Worm (Caenorhabditis elegans) whole organism, young adult: ENCODE data around the gene moc-5.
A peak's percentile ranks its signal among the peaks of the same experiment; 100 is the strongest.

Experiments used
- B0035.1 ChIP-seq: sonication (generic microtip); optimal IDR thresholded peaks from 2 replicates; lab custom pipeline; 2016; ENCODE audit warnings: missing genetic modification characterization, mild to moderate bottlenecking, missing compliant biosample characterization, missing genotype, missing genetic modification reagents
- B0261.1 ChIP-seq: sonication (generic microtip); optimal IDR thresholded peaks from 2 replicates; lab custom pipeline; 2016; ENCODE audit warnings: mild to moderate bottlenecking, missing genetic modification characterization, moderate library complexity, missing compliant biosample characterization
- F33H1.4 ChIP-seq: fragments of 200-800 bp; sonication (Bioruptor generic); IDR thresholded peaks from 2 replicates; pipeline ENCODE4 v1.3.6; 2022; ENCODE audit warnings: missing genetic modification reagents, missing genetic modification characterization, missing compliant biosample characterization
- F37B4.10 ChIP-seq: fragments of 200-800 bp; sonication (Bioruptor generic); IDR thresholded peaks from 2 replicates; pipeline ENCODE4 v1.3.6; 2022; ENCODE audit warnings: missing genetic modification characterization, missing compliant biosample characterization
- F49E8.2 ChIP-seq: sonication (generic microtip); optimal IDR thresholded peaks from 3 replicates; lab custom pipeline; 2017; ENCODE audit warnings: missing genetic modification characterization, mild to moderate bottlenecking, missing compliant biosample characterization, antibody characterized with exemption, moderate library complexity; ENCODE audit not compliant: insufficient read depth
- F55B11.4 ChIP-seq: sonication (generic microtip); optimal IDR thresholded peaks from 2 replicates; lab custom pipeline; 2016; ENCODE audit warnings: missing compliant biosample characterization, missing genetic modification characterization, borderline replicate concordance; ENCODE audit not compliant: insufficient read depth
- F57C9.4 ChIP-seq: sonication (generic microtip); optimal IDR thresholded peaks from 2 replicates; lab custom pipeline; 2017; ENCODE audit warnings: mild to moderate bottlenecking, missing genetic modification characterization, missing compliant biosample characterization
- K11D2.4 ChIP-seq: fragments of 200-800 bp; sonication (Bioruptor generic); IDR thresholded peaks from 2 replicates; pipeline ENCODE4 v1.3.6; 2022; ENCODE audit warnings: missing genetic modification reagents, missing genetic modification characterization, missing compliant biosample characterization
- Y53G8AR.9 ChIP-seq: fragments of 200-800 bp; sonication (Bioruptor generic); conservative IDR thresholded peaks from 2 replicates; pipeline ENCODE4 v1.3.6; 2022; ENCODE audit warnings: missing genetic modification reagents, missing genetic modification characterization, missing compliant biosample characterization
- Y79H2A.3 ChIP-seq: fragments of 200-800 bp; sonication (Bioruptor generic); conservative IDR thresholded peaks from 2 replicates; pipeline ENCODE4 v1.3.6; 2022; ENCODE audit warnings: missing genetic modification reagents, missing genetic modification characterization, missing compliant biosample characterization
- atf-7 ChIP-seq: sonication (generic microtip); optimal IDR thresholded peaks from 2 replicates; lab custom pipeline; 2017; ENCODE audit warnings: mild to moderate bottlenecking, missing genetic modification characterization, missing compliant biosample characterization
- athp-1 ChIP-seq: sonication (generic microtip); optimal IDR thresholded peaks from 2 replicates; lab custom pipeline; 2017; ENCODE audit warnings: mild to moderate bottlenecking, missing genetic modification characterization, missing compliant biosample characterization
- attf-5 ChIP-seq: fragments of 200-800 bp; sonication (Bioruptor generic); optimal IDR thresholded peaks from 2 replicates; lab custom pipeline; 2018; ENCODE audit warnings: mild to moderate bottlenecking, missing genetic modification characterization, missing compliant biosample characterization
- attf-6 ChIP-seq: fragments of 200-800 bp; sonication (Bioruptor generic); IDR thresholded peaks from 2 replicates; pipeline ENCODE4 v1.3.6; 2022; ENCODE audit warnings: missing genetic modification reagents, missing genetic modification characterization, missing compliant biosample characterization
- bed-1 ChIP-seq: fragments of 200-800 bp; sonication (Bioruptor generic); IDR thresholded peaks from 2 replicates; pipeline ENCODE4 v1.3.6; 2022; ENCODE audit warnings: missing genetic modification reagents, missing genetic modification characterization, missing compliant biosample characterization
- cebp-1 ChIP-seq, 2 experiments: fragments of 200-800 bp in 1 of 2; sonication (Bioruptor generic) in 1 of 2; sonication (generic microtip) in 1 of 2; IDR thresholded peaks in 1 of 2; optimal IDR thresholded peaks in 1 of 2; 2 replicates each; pipeline versions ENCODE4 v1.3.6 to Lab custom; 2017 to 2022; ENCODE audit warnings: missing compliant biosample characterization in 2 of 2, missing genetic modification characterization in 2 of 2, mild to moderate bottlenecking in 1 of 2, missing genetic modification reagents in 1 of 2, moderate library complexity in 1 of 2
- cebp-2 ChIP-seq: fragments of 200-800 bp; sonication (Bioruptor generic); IDR thresholded peaks from 2 replicates; pipeline ENCODE4 v1.3.6; 2022; ENCODE audit warnings: missing genetic modification characterization, missing compliant biosample characterization
- ceh-58 ChIP-seq: fragments of 200-800 bp; sonication (Bioruptor generic); IDR thresholded peaks from 2 replicates; pipeline ENCODE4 v1.3.6; 2022; ENCODE audit warnings: missing genetic modification characterization, missing compliant biosample characterization
- ceh-91 ChIP-seq: fragments of 200-800 bp; sonication (Bioruptor generic); IDR thresholded peaks from 2 replicates; pipeline ENCODE4 v1.3.6; 2022; ENCODE audit warnings: missing genetic modification reagents, missing genetic modification characterization, missing compliant biosample characterization
- chd-7 ChIP-seq: sonication (generic microtip); optimal IDR thresholded peaks from 2 replicates; lab custom pipeline; 2016; ENCODE audit warnings: mild to moderate bottlenecking, missing genetic modification characterization, moderate library complexity, missing compliant biosample characterization
- dpl-1 ChIP-seq: fragments of 150-350 bp; optimal IDR thresholded peaks from 2 replicates; lab custom pipeline; 2014; ENCODE audit warnings: missing biosample characterization, missing genetic modification reagents, missing genetic modification characterization
- ekl-4 ChIP-seq: fragments of 200-800 bp; sonication (Bioruptor generic); IDR thresholded peaks from 2 replicates; pipeline ENCODE4 v1.3.6; 2022; ENCODE audit warnings: missing genetic modification reagents, missing genetic modification characterization, missing compliant biosample characterization
- him-1 ChIP-seq: sonication (generic microtip); optimal IDR thresholded peaks from 2 replicates; lab custom pipeline; 2016; ENCODE audit warnings: missing genotype, missing genetic modification reagents, missing genetic modification characterization, missing compliant biosample characterization
- hsf-1 ChIP-seq: fragments of 200-800 bp; sonication (Bioruptor generic); IDR thresholded peaks from 2 replicates; pipeline ENCODE4 v1.3.6; 2022; ENCODE audit warnings: missing genetic modification reagents, missing genetic modification characterization, missing compliant biosample characterization
- lag-1 ChIP-seq: fragments of 200-800 bp; sonication (Bioruptor generic); IDR thresholded peaks from 2 replicates; pipeline ENCODE4 v1.3.6; 2022; ENCODE audit warnings: missing genetic modification reagents, missing genetic modification characterization, missing compliant biosample characterization
- lin-35 ChIP-seq, 3 experiments: fragments of 150-350 bp in 2 of 3; sonication (generic microtip) in 1 of 3; optimal IDR thresholded peaks; 2 replicates each; lab custom pipeline; 2014 to 2018; ENCODE audit warnings: missing biosample characterization in 3 of 3, missing genetic modification characterization in 3 of 3, missing genetic modification reagents in 3 of 3
- lin-40 ChIP-seq: sonication (generic microtip); optimal IDR thresholded peaks from 2 replicates; lab custom pipeline; 2016; ENCODE audit warnings: missing genetic modification characterization, mild to moderate bottlenecking, missing compliant biosample characterization, missing genotype, missing genetic modification reagents
- lin-54 ChIP-seq: fragments of 200-800 bp; sonication (Bioruptor generic); optimal IDR thresholded peaks from 2 replicates; lab custom pipeline; 2018; ENCODE audit warnings: mild to moderate bottlenecking, missing genetic modification characterization, missing compliant biosample characterization
- lsl-1 ChIP-seq: fragments of 200-800 bp; sonication (Bioruptor generic); optimal IDR thresholded peaks from 2 replicates; lab custom pipeline; 2018; ENCODE audit warnings: mild to moderate bottlenecking, missing genetic modification characterization, moderate library complexity, missing compliant biosample characterization
- lsy-27 ChIP-seq: sonication (generic microtip); optimal IDR thresholded peaks from 2 replicates; lab custom pipeline; 2017; ENCODE audit warnings: missing genetic modification characterization, mild to moderate bottlenecking, missing compliant biosample characterization, antibody characterized with exemption, missing genotype, borderline replicate concordance; ENCODE audit not compliant: insufficient read depth
- madf-10 ChIP-seq: sonication (generic microtip); optimal IDR thresholded peaks from 2 replicates; lab custom pipeline; 2016; ENCODE audit warnings: mild to moderate bottlenecking, missing genetic modification characterization, missing compliant biosample characterization
- madf-8 ChIP-seq: fragments of 200-800 bp; sonication (Bioruptor generic); conservative IDR thresholded peaks from 2 replicates; pipeline ENCODE4 v1.3.6; 2022; ENCODE audit warnings: missing genetic modification reagents, missing genetic modification characterization, missing compliant biosample characterization
- mcd-1 ChIP-seq: fragments of 200-800 bp; sonication (Bioruptor generic); IDR thresholded peaks from 2 replicates; pipeline ENCODE4 v1.3.6; 2022; ENCODE audit warnings: missing genetic modification reagents, missing genetic modification characterization, missing compliant biosample characterization
- mes-4 ChIP-seq: sonication (generic microtip); optimal IDR thresholded peaks from 2 replicates; lab custom pipeline; 2016; ENCODE audit warnings: missing genotype, missing genetic modification characterization, missing compliant biosample characterization
- mxl-1 ChIP-seq: sonication (generic microtip); optimal IDR thresholded peaks from 2 replicates; lab custom pipeline; 2016; ENCODE audit warnings: missing genetic modification characterization, missing compliant biosample characterization
- nhr-80 ChIP-seq: sonication (generic microtip); optimal IDR thresholded peaks from 2 replicates; lab custom pipeline; 2016; ENCODE audit warnings: missing genetic modification characterization, missing compliant biosample characterization
- sdz-38 ChIP-seq: sonication (generic microtip); optimal IDR thresholded peaks from 2 replicates; lab custom pipeline; 2016; ENCODE audit warnings: missing genotype, missing genetic modification characterization, missing compliant biosample characterization
- snpc-3.4 ChIP-seq: sonication (generic microtip); optimal IDR thresholded peaks from 2 replicates; lab custom pipeline; 2017; ENCODE audit warnings: missing genetic modification characterization, mild to moderate bottlenecking, missing compliant biosample characterization, antibody characterized with exemption, moderate library complexity, missing genotype, missing genetic modification reagents
- sptf-2 ChIP-seq: fragments of 200-800 bp; sonication (Bioruptor generic); optimal IDR thresholded peaks from 2 replicates; lab custom pipeline; 2018; ENCODE audit warnings: mild to moderate bottlenecking, missing genetic modification characterization, missing compliant biosample characterization
- tbx-9 ChIP-seq: sonication (generic microtip); optimal IDR thresholded peaks from 2 replicates; lab custom pipeline; 2016; ENCODE audit warnings: borderline replicate concordance, missing genetic modification characterization, inconsistent platforms, missing compliant biosample characterization
- zfh-2 ChIP-seq: fragments of 200-800 bp; sonication (Bioruptor generic); conservative IDR thresholded peaks from 2 replicates; pipeline ENCODE4 v1.3.6; 2022; ENCODE audit warnings: missing genetic modification reagents, missing genetic modification characterization, missing compliant biosample characterization
- ztf-26 ChIP-seq: sonication (generic microtip); optimal IDR thresholded peaks from 2 replicates; lab custom pipeline; 2017; ENCODE audit warnings: missing genetic modification characterization, missing compliant biosample characterization
- ztf-28 ChIP-seq: fragments of 200-800 bp; sonication (Bioruptor generic); IDR thresholded peaks from 2 replicates; pipeline ENCODE4 v1.3.6; 2022; ENCODE audit warnings: missing genetic modification reagents, missing genetic modification characterization, missing compliant biosample characterization

Gene moc-5

ce11 chrX:9536665-9537064 is 29.1 kb downstream of the moc-5 start, which contains the start of gene C07B5.8:
Gene C07B5.8, minus strand, starts transcription at chrX:9536765.
- TF ChIP-seq nhr-80 (no peak), lin-54 (GFP tag; lab: Kevin White, UChicago) (no peak), mes-4 (no peak), ztf-26 (tag; lab: Kevin White, UChicago) (no peak), F49E8.2 (tag; lab: Kevin White, UChicago) (no peak), sdz-38 (tag; lab: Kevin White, UChicago) (no peak), F57C9.4 (tag; lab: Kevin White, UChicago) (no peak), ceh-58 (GFP tag; lab: Robert Waterston, UW) (no peak), K11D2.4 (no peak), F33H1.4 (GFP tag; lab: Robert Waterston, UW) (no peak), snpc-3.4 (tag; lab: Kevin White, UChicago) (no peak), him-1 (no peak), mxl-1 (tag; lab: Kevin White, UChicago) (no peak), zfh-2 (GFP tag; lab: Robert Waterston, UW) (no peak), ztf-28 (GFP tag; lab: Robert Waterston, UW) (no peak), lin-35 (GFP tag; optimal IDR thresholded peaks at IDR 0.05; lab: Kevin White, UChicago) (no peak), B0261.1 (tag; lab: Kevin White, UChicago) (no peak), lsl-1 (GFP tag; lab: Kevin White, UChicago) (no peak)

ce11 chrX:9536008-9536407 is 29.8 kb downstream of the moc-5 start:
- peak; percentile 22 for TF ChIP-seq lin-40 (tag; lab: Kevin White, UChicago)
- no peak for TF ChIP-seq sptf-2 (GFP tag; lab: Kevin White, UChicago)

ce11 chrX:9531640-9532039 is 34.1 kb downstream of the moc-5 start:
- TF ChIP-seq nhr-80 (peak; percentile 21), ekl-4 (no peak)

ce11 chrX:9529360-9529759 is 36.4 kb downstream of the moc-5 start, which contains the start of gene C07B5.4:
Gene C07B5.4, plus strand, starts transcription at chrX:9529660.
- TF ChIP-seq F33H1.4 (GFP tag; lab: Robert Waterston, UW), result no peak
- no peak for TF ChIP-seq attf-6 (GFP tag; lab: Robert Waterston, UW)
- TF ChIP-seq dpl-1, result no peak
- TF ChIP-seq madf-8 (GFP tag; lab: Robert Waterston, UW), result no peak
- no peak for TF ChIP-seq Y79H2A.3
- TF ChIP-seq chd-7 (tag; lab: Kevin White, UChicago), result no peak
- TF ChIP-seq, all 124 proteins: peak for 0

ce11 chrX:9527898-9528297 is 37.9 kb downstream of the moc-5 start:
- TF ChIP-seq cebp-2, result no peak
- TF ChIP-seq athp-1, result no peak
- TF ChIP-seq atf-7 (tag; lab: Kevin White, UChicago), result no peak
- no peak for TF ChIP-seq lsy-27
- TF ChIP-seq F55B11.4, result no peak
- no peak for TF ChIP-seq hsf-1 (GFP tag; lab: Robert Waterston, UW)
- TF ChIP-seq lin-40 (tag; lab: Kevin White, UChicago), result peak; percentile 42
- TF ChIP-seq tbx-9, result no peak
- no peak for TF ChIP-seq lag-1
- TF ChIP-seq ceh-91 (GFP tag; lab: Robert Waterston, UW), result no peak
- TF ChIP-seq bed-1 (GFP tag; lab: Robert Waterston, UW), result no peak
- TF ChIP-seq cebp-1 (GFP tag; IDR thresholded peaks at IDR 0.05; lab: Robert Waterston, UW), result no peak
- no peak for TF ChIP-seq cebp-1 (tag; optimal IDR thresholded peaks at IDR 0.05; lab: Kevin White, UChicago)
- no peak for TF ChIP-seq madf-10
- TF ChIP-seq attf-5 (GFP tag; lab: Kevin White, UChicago), result no peak
- peak; percentile 63 for TF ChIP-seq ztf-26 (tag; lab: Kevin White, UChicago)
- TF ChIP-seq B0035.1, result no peak
- no peak for TF ChIP-seq mcd-1
- TF ChIP-seq F37B4.10 (GFP tag; lab: Robert Waterston, UW), result no peak
- TF ChIP-seq Y53G8AR.9 (GFP tag; lab: Robert Waterston, UW), result no peak
